Worm (Caenorhabditis elegans): ENCODE measurements around the gene rsef-1.

rsef-1 gene

DNA sequence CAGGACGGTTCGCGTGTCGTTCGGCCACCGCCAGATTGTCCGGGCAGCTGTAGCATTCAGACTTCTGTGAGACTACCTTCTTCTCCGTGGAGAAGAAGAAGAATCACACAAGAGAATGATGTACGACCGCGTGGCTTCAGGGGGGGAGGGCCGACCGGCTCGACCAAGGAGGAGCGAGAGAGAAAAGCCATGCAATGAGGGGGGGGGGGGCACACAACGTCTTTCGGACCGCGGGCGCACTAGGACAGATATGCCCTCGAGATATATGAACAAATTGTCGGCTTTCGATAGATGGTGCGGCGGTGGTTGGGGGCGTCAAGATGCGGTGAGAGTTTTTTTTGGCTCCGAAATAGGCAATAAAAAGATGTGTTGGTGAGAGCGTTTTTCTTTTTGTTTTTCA, 18.6 kb downstream of the rsef-1 start:
- TF ChIP-seq zfh-2 (GFP tag; conservative IDR thresholded peaks at IDR 0.05) (peak; percentile 94), ztf-25 (GFP tag; IDR thresholded peaks at IDR 0.05) (no peak), cebp-1 (GFP tag; IDR thresholded peaks at IDR 0.05) (no peak), cebp-1 (tag; optimal IDR thresholded peaks at IDR 0.05) (peak; percentile 20), ceh-58 (GFP tag; IDR thresholded peaks at IDR 0.05) (no peak), madf-6 (GFP tag; IDR thresholded peaks at IDR 0.05) (no peak)

ce11 chrX:3040021-3040420, 19.2 kb downstream of the rsef-1 start:
- no peak for TF ChIP-seq aptf-3 (GFP tag; IDR thresholded peaks at IDR 0.05)
- no peak for TF ChIP-seq ztf-28 (GFP tag; IDR thresholded peaks at IDR 0.05)
- TF ChIP-seq attf-5 (GFP tag; optimal IDR thresholded peaks at IDR 0.05) = no peak
- no peak for TF ChIP-seq dpl-1 (GFP tag; optimal IDR thresholded peaks at IDR 0.05)
- TF ChIP-seq B0019.2 (GFP tag; conservative IDR thresholded peaks at IDR 0.05) = no peak
- no peak for TF ChIP-seq ets-4 (GFP tag; optimal IDR thresholded peaks at IDR 0.05)
- no peak for TF ChIP-seq madf-6 (GFP tag; IDR thresholded peaks at IDR 0.05)
- TF ChIP-seq let-526 (GFP tag; IDR thresholded peaks at IDR 0.05) = no peak
- no peak for TF ChIP-seq nhr-179 (tag; optimal IDR thresholded peaks at IDR 0.05)
- no peak for TF ChIP-seq lin-54 (GFP tag; optimal IDR thresholded peaks at IDR 0.05)

DNA sequence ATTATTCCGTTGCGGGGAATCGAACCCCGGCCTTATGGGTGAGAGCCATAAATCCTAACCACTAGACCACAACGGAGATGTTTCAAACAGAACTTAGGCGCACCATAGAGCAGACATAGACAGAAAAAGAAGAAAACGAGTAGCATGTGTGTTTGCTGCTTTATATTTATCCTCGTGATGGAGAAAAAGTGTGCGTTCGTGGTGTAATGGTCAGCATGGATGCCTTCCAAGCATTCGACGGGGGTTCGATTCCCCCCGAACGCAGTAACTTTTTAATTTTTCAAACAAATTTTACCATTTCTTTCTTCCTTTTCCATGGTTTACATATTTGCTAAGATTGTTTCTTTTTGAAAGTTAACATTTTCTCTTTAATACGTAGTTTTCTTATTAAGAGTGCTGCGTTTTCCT, 23.2 kb downstream of the rsef-1 start:
- no peak for TF ChIP-seq nfya-1 (tag; optimal IDR thresholded peaks at IDR 0.05; ENCODE audit: borderline replicate concordance, insufficient read depth)
- TF ChIP-seq hmg-1.2 (GFP tag; IDR thresholded peaks at IDR 0.05) = peak; percentile 98
- TF ChIP-seq gei-17 (GFP tag; optimal IDR thresholded peaks at IDR 0.05) = peak; percentile 91
- TF ChIP-seq F39B2.1 (GFP tag; IDR thresholded peaks at IDR 0.05) = 0 out of 2 replicates have a peak, but pooled peaks have one; percentile 13
- TF ChIP-seq mel-28 (tag; optimal IDR thresholded peaks at IDR 0.05; ENCODE audit: borderline replicate concordance) = peak; percentile 86
- peak; percentile 74 for TF ChIP-seq egrh-3 (GFP tag; IDR thresholded peaks at IDR 0.05)
- TF ChIP-seq aptf-2 (GFP tag; conservative IDR thresholded peaks at IDR 0.05) = peak; percentile 82
- TF ChIP-seq C17E4.6 (GFP tag; IDR thresholded peaks at IDR 0.05) = peak; percentile 80
- peak; percentile 98 for TF ChIP-seq lin-26 (GFP tag; IDR thresholded peaks at IDR 0.05)
- peak; percentile 68 for TF ChIP-seq hsf-1 (GFP tag; IDR thresholded peaks at IDR 0.05)
- TF ChIP-seq B0261.1 (tag; optimal IDR thresholded peaks at IDR 0.05) = peak; percentile 100
- peak; percentile 43 for TF ChIP-seq lsl-1 (GFP tag; optimal IDR thresholded peaks at IDR 0.05)
- peak; percentile 87 for TF ChIP-seq tbx-9 (tag; optimal IDR thresholded peaks at IDR 0.05; ENCODE audit: borderline replicate concordance)
- peak; percentile 97 for TF ChIP-seq mxl-1 (tag; optimal IDR thresholded peaks at IDR 0.05)
- peak; percentile 95 for TF ChIP-seq K11D2.4 (GFP tag; IDR thresholded peaks at IDR 0.05)
- peak; percentile 93 for TF ChIP-seq ekl-4 (GFP tag; IDR thresholded peaks at IDR 0.05)
- TF ChIP-seq ztf-25 (GFP tag; IDR thresholded peaks at IDR 0.05) = peak; percentile 99
- peak; percentile 85 for TF ChIP-seq attf-5 (GFP tag; optimal IDR thresholded peaks at IDR 0.05)
- TF ChIP-seq F52B5.7 (tag; optimal IDR thresholded peaks at IDR 0.05) = peak; percentile 98
- peak; percentile 93 for TF ChIP-seq egl-18 (GFP tag; IDR thresholded peaks at IDR 0.05)
- TF ChIP-seq athp-1 (tag; optimal IDR thresholded peaks at IDR 0.05) = peak; percentile 94
- no peak for TF ChIP-seq efl-1 (GFP tag; optimal IDR thresholded peaks at IDR 0.05)
- peak; percentile 91 for TF ChIP-seq B0035.1 (tag; optimal IDR thresholded peaks at IDR 0.05)
- peak; percentile 94 for TF ChIP-seq F57A8.1 (GFP tag; optimal IDR thresholded peaks at IDR 0.05)
- TF ChIP-seq nhr-90 (tag; optimal IDR thresholded peaks at IDR 0.05) = peak; percentile 94
- TF ChIP-seq sdz-38 (tag; optimal IDR thresholded peaks at IDR 0.05) = peak; percentile 70
- TF ChIP-seq ceh-79 (tag; optimal IDR thresholded peaks at IDR 0.05) = peak; percentile 98
- peak; percentile 81 for TF ChIP-seq ccch-3 (GFP tag; optimal IDR thresholded peaks at IDR 0.05)
- TF ChIP-seq Y53G8AR.9 (GFP tag; conservative IDR thresholded peaks at IDR 0.05) = peak; percentile 95
- peak; percentile 82 for TF ChIP-seq nhr-179 (tag; optimal IDR thresholded peaks at IDR 0.05)
- peak; percentile 97 for TF ChIP-seq cebp-2 (GFP tag; IDR thresholded peaks at IDR 0.05)
- TF ChIP-seq attf-3 (GFP tag; conservative IDR thresholded peaks at IDR 0.05) = peak; percentile 71
- TF ChIP-seq akir-1 (GFP tag; optimal IDR thresholded peaks at IDR 0.05) = peak; percentile 88
- TF ChIP-seq madf-10 (tag; optimal IDR thresholded peaks at IDR 0.05) = peak; percentile 92
- peak; percentile 85; the same call in 1 of the 2 replicates for TF ChIP-seq ceh-40 (GFP tag; IDR thresholded peaks at IDR 0.05)

All from whole organism, young adult.